Worm (Caenorhabditis elegans): ENCODE data around the gene cpin-1.

DNA sequence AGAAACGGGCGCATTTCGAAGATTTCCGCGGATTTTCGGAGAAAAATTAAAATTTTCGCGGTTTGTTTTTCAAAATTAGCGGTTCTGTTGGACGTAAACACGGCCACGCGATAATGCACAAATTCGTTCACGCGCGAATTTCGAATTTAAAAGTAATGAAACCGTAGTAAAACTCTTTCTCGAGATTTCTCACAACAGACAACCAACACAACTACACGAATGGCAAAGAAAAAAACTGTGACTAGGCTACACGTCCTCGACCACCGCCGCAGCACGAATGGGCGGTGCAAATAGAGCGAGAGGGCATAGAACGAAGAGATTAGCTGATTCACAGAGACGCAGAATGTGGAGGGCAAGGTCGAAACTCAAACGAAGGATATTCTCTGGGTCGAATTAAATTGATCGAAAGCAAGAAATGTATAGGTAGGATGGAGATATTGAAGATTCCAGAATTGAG lies 9.6 kb upstream of the cpin-1 start, which contains the start of gene idh-1:
- TF ChIP-seq ama-1 (optimal IDR thresholded peaks at IDR 0.05) (no peak), scrt-1 (GFP tag; IDR thresholded peaks at IDR 0.05) (no peak), hmbx-1 (tag; optimal IDR thresholded peaks at IDR 0.05) (no peak), tbx-11 (GFP tag; IDR thresholded peaks at IDR 0.05) (no peak), flt-1 (GFP tag; IDR thresholded peaks at IDR 0.05) (no peak), ceh-36 (tag; optimal IDR thresholded peaks at IDR 0.05) (no peak), tra-4 (tag; optimal IDR thresholded peaks at IDR 0.05) (no peak), F13C5.2 (tag; optimal IDR thresholded peaks at IDR 0.05) (no peak), hmg-4 (GFP tag; optimal IDR thresholded peaks at IDR 0.05) (no peak), pes-1 (GFP tag; IDR thresholded peaks at IDR 0.05) (no peak)

Data from whole organism, early embryonic.